Fruit fly (Drosophila melanogaster): ENCODE measurements around the gene lost.
A peak's percentile ranks its signal among the peaks of the same experiment; 100 is the strongest.

The lost gene

DNA sequence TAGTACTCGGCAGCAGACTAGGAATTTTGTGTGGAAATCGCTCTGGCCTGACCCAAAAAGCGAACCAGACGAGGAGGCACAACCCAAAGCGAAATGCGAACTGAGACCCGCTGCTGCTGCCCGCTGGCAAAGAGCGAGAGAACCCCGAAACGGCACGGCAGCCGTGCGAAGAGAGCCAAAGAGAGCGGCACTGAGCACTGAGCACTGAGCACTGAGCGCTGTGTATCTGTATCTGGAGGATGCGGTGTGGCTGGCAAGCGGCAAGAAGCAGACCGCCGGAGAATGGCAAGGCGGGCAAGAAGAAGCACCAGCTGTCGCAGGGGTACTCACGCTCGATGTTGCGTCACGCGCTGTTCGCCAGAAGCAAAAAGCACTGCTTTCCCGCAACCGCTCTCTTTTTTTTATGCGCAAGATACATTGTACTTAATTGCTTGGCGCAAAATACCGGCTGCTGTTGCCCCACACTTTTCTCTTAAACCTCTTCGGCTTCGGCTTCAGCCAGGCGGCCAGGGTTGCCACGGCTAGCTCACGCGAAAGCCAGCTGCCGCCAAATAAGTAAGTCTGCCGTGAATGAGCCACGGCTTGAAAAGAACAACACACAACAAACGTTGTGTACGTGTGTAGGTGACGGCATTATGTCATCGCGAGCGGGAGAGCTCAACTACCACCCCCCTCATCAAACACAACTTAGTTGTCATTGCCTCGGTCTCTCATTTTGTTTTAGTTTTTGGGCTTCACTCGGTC lies 50.5 kb downstream of the lost start (continued):
- peak; percentile 49 for TF ChIP-seq Ets97D (GFP tag; optimal IDR thresholded peaks at IDR 0.05)
- no peak for TF ChIP-seq CG8388 (GFP tag; optimal IDR thresholded peaks at IDR 0.05)
- TF ChIP-seq Tbp (GFP tag; optimal IDR thresholded peaks at IDR 0.05) = no peak
- TF ChIP-seq CG4707 (GFP tag; optimal IDR thresholded peaks at IDR 0.05) = no peak
- TF ChIP-seq Doc3 (GFP tag; IDR thresholded peaks at IDR 0.05; ENCODE audit: partially characterized antibody) = 0 out of 3 replicates have a peak, but pooled peaks have one; percentile 32
- no peak for TF ChIP-seq dmrt99B (tag; optimal IDR thresholded peaks at IDR 0.05)
- no peak for TF ChIP-seq odd (GFP tag; optimal IDR thresholded peaks at IDR 0.05)
- TF ChIP-seq NfI (GFP tag; optimal IDR thresholded peaks at IDR 0.05) = no peak
- no peak for TF ChIP-seq CG11093 (GFP tag; IDR thresholded peaks at IDR 0.05)
- TF ChIP-seq Hand (GFP tag; optimal IDR thresholded peaks at IDR 0.05) = peak; percentile 61
- no peak for TF ChIP-seq CG10565 (GFP tag; optimal IDR thresholded peaks at IDR 0.05)
- no peak for TF ChIP-seq CG8359 (GFP tag; optimal IDR thresholded peaks at IDR 0.05; ENCODE audit: borderline replicate concordance)
- no peak for TF ChIP-seq pho (GFP tag; optimal IDR thresholded peaks at IDR 0.05)
- no peak for TF ChIP-seq Hsf (GFP tag; optimal IDR thresholded peaks at IDR 0.05)
- peak; percentile 33; the same call in 1 of the 2 replicates for TF ChIP-seq Xrp1 (GFP tag; IDR thresholded peaks at IDR 0.05)
- TF ChIP-seq CG8290 (GFP tag; optimal IDR thresholded peaks at IDR 0.05) = peak; percentile 29
- TF ChIP-seq CG8290 (tag; optimal IDR thresholded peaks at IDR 0.05) = peak; percentile 45 to 60
- TF ChIP-seq CG6254 (GFP tag; optimal IDR thresholded peaks at IDR 0.05) = no peak
- TF ChIP-seq CG12299 (tag; optimal IDR thresholded peaks at IDR 0.05) = no peak
- TF ChIP-seq CG9609 (GFP tag; optimal IDR thresholded peaks at IDR 0.05) = no peak
- no peak for TF ChIP-seq CG31224 (GFP tag; IDR thresholded peaks at IDR 0.05)
- TF ChIP-seq kah (GFP tag; optimal IDR thresholded peaks at IDR 0.05) = peak; percentile 36
- TF ChIP-seq CG12236 (GFP tag; optimal IDR thresholded peaks at IDR 0.05) = no peak
- no peak for TF ChIP-seq unpg (GFP tag; optimal IDR thresholded peaks at IDR 0.05)
- TF ChIP-seq cato (GFP tag; optimal IDR thresholded peaks at IDR 0.05; ENCODE audit: borderline replicate concordance) = no peak
- TF ChIP-seq Hr39 (optimal IDR thresholded peaks at IDR 0.05) = no peak
- TF ChIP-seq Dll (GFP tag; IDR thresholded peaks at IDR 0.05; ENCODE audit: partially characterized antibody) = peak; percentile 68; the same call in 3 of the 4 replicates
- TF ChIP-seq Dref (GFP tag; IDR thresholded peaks at IDR 0.05) = no peak
- no peak for TF ChIP-seq CG9437 (GFP tag; optimal IDR thresholded peaks at IDR 0.05)
- TF ChIP-seq Hr3 (GFP tag; optimal IDR thresholded peaks at IDR 0.05) = no peak
- TF ChIP-seq gsb-n (tag; optimal IDR thresholded peaks at IDR 0.05) = peak; percentile 25
- TF ChIP-seq crol (GFP tag; IDR thresholded peaks at IDR 0.05) = peak; percentile 78
- peak; percentile 60 for TF ChIP-seq CG13894 (tag; optimal IDR thresholded peaks at IDR 0.05)
- no peak for TF ChIP-seq Hmr (GFP tag; optimal IDR thresholded peaks at IDR 0.05)
- TF ChIP-seq CG10543 (GFP tag; optimal IDR thresholded peaks at IDR 0.05) = peak; percentile 70
- TF ChIP-seq klu (GFP tag; IDR thresholded peaks at IDR 0.05) = no peak
- no peak for TF ChIP-seq nerfin-2 (GFP tag; IDR thresholded peaks at IDR 0.05; ENCODE audit: partially characterized antibody)
- TF ChIP-seq CG9876 (GFP tag; optimal IDR thresholded peaks at IDR 0.05) = no peak
- no peak; the same call in 1 of the 2 replicates for TF ChIP-seq wdn (GFP tag; IDR thresholded peaks at IDR 0.05)
- no peak for TF ChIP-seq az2 (GFP tag; optimal IDR thresholded peaks at IDR 0.05)
- TF ChIP-seq CG32532 (GFP tag; IDR thresholded peaks at IDR 0.05) = peak; percentile 70; the same call in 1 of the 2 replicates
- TF ChIP-seq corto (GFP tag; optimal IDR thresholded peaks at IDR 0.05) = peak; percentile 80
- TF ChIP-seq Spps (tag; optimal IDR thresholded peaks at IDR 0.05) = no peak
- no peak for TF ChIP-seq CG7839 (tag; optimal IDR thresholded peaks at IDR 0.05)
- TF ChIP-seq hth (optimal IDR thresholded peaks at IDR 0.05) = no peak
- TF ChIP-seq CG33557 (GFP tag; optimal IDR thresholded peaks at IDR 0.05) = no peak
- no peak for TF ChIP-seq pita (GFP tag; optimal IDR thresholded peaks at IDR 0.05)
- TF ChIP-seq CG16815 (GFP tag; optimal IDR thresholded peaks at IDR 0.05) = no peak
- TF ChIP-seq CG10959 (GFP tag; IDR thresholded peaks at IDR 0.05) = no peak
- 0 out of 2 replicates have a peak, but pooled peaks have one; percentile 28 for TF ChIP-seq NFAT (GFP tag; IDR thresholded peaks at IDR 0.05)

Measured in whole organism, embryonic.